Worm (Caenorhabditis elegans) whole organism, young adult: Measurements from ENCODE around the gene bre-1.
A peak's percentile ranks its signal among the peaks of the same experiment; 100 is the strongest.

Experiments used
- B0019.2 ChIP-seq: fragments of 200-800 bp; sonication (Bioruptor generic); conservative IDR thresholded peaks from 2 replicates; pipeline ENCODE4 v1.3.6; 2022; ENCODE audit warnings: missing genetic modification reagents, missing genetic modification characterization, missing compliant biosample characterization
- K12H6.12 ChIP-seq: fragments of 200-800 bp; sonication (Bioruptor generic); optimal IDR thresholded peaks from 2 replicates; lab custom pipeline; 2018; ENCODE audit warnings: mild to moderate bottlenecking, missing genetic modification characterization, missing compliant biosample characterization
- Y53G8AR.9 ChIP-seq: fragments of 200-800 bp; sonication (Bioruptor generic); conservative IDR thresholded peaks from 2 replicates; pipeline ENCODE4 v1.3.6; 2022; ENCODE audit warnings: missing genetic modification reagents, missing genetic modification characterization, missing compliant biosample characterization
- Y79H2A.3 ChIP-seq: fragments of 200-800 bp; sonication (Bioruptor generic); conservative IDR thresholded peaks from 2 replicates; pipeline ENCODE4 v1.3.6; 2022; ENCODE audit warnings: missing genetic modification reagents, missing genetic modification characterization, missing compliant biosample characterization
- aptf-2 ChIP-seq: fragments of 200-800 bp; sonication (Bioruptor generic); conservative IDR thresholded peaks from 2 replicates; pipeline ENCODE4 v1.3.6; 2022; ENCODE audit warnings: missing genetic modification reagents, missing genetic modification characterization, missing compliant biosample characterization
- athp-1 ChIP-seq: sonication (generic microtip); optimal IDR thresholded peaks from 2 replicates; lab custom pipeline; 2017; ENCODE audit warnings: mild to moderate bottlenecking, missing genetic modification characterization, missing compliant biosample characterization
- attf-6 ChIP-seq: fragments of 200-800 bp; sonication (Bioruptor generic); IDR thresholded peaks from 2 replicates; pipeline ENCODE4 v1.3.6; 2022; ENCODE audit warnings: missing genetic modification reagents, missing genetic modification characterization, missing compliant biosample characterization
- bed-1 ChIP-seq: fragments of 200-800 bp; sonication (Bioruptor generic); IDR thresholded peaks from 2 replicates; pipeline ENCODE4 v1.3.6; 2022; ENCODE audit warnings: missing genetic modification reagents, missing genetic modification characterization, missing compliant biosample characterization
- cebp-1 ChIP-seq, 2 experiments: fragments of 200-800 bp in 1 of 2; sonication (Bioruptor generic) in 1 of 2; sonication (generic microtip) in 1 of 2; IDR thresholded peaks in 1 of 2; optimal IDR thresholded peaks in 1 of 2; 2 replicates each; pipeline versions ENCODE4 v1.3.6 to Lab custom; 2017 to 2022; ENCODE audit warnings: missing compliant biosample characterization in 2 of 2, missing genetic modification characterization in 2 of 2, mild to moderate bottlenecking in 1 of 2, missing genetic modification reagents in 1 of 2, moderate library complexity in 1 of 2
- ceh-100 ChIP-seq: fragments of 200-800 bp; sonication (Bioruptor generic); IDR thresholded peaks from 2 replicates; pipeline ENCODE4 v1.3.6; 2022; ENCODE audit warnings: missing genetic modification reagents, missing genetic modification characterization, missing compliant biosample characterization
- ceh-40 ChIP-seq: fragments of 200-800 bp; sonication (Bioruptor generic); IDR thresholded peaks from 2 replicates; pipeline ENCODE4 v1.3.6; 2022; ENCODE audit warnings: missing genetic modification characterization, missing compliant biosample characterization
- dox-1 ChIP-seq: fragments of 200-800 bp; sonication (Bioruptor generic); IDR thresholded peaks from 2 replicates; pipeline ENCODE4 v1.3.6; 2022; ENCODE audit warnings: missing genetic modification reagents, missing genetic modification characterization, missing compliant biosample characterization
- dpff-1 ChIP-seq: sonication (generic microtip); optimal IDR thresholded peaks from 2 replicates; lab custom pipeline; 2017; ENCODE audit warnings: mild to moderate bottlenecking, missing genetic modification characterization, missing compliant biosample characterization
- egrh-3 ChIP-seq: fragments of 200-800 bp; sonication (Bioruptor generic); IDR thresholded peaks from 2 replicates; pipeline ENCODE4 v1.3.6; 2022; ENCODE audit warnings: missing genetic modification reagents, missing genetic modification characterization, missing compliant biosample characterization
- ekl-4 ChIP-seq: fragments of 200-800 bp; sonication (Bioruptor generic); IDR thresholded peaks from 2 replicates; pipeline ENCODE4 v1.3.6; 2022; ENCODE audit warnings: missing genetic modification reagents, missing genetic modification characterization, missing compliant biosample characterization
- fkh-3 ChIP-seq: sonication (generic microtip); optimal IDR thresholded peaks from 2 replicates; lab custom pipeline; 2016; ENCODE audit warnings: mild to moderate bottlenecking, missing genetic modification characterization, missing compliant biosample characterization
- hlh-12 ChIP-seq: sonication (generic microtip); optimal IDR thresholded peaks from 2 replicates; lab custom pipeline; 2016; ENCODE audit warnings: missing genetic modification characterization, missing compliant biosample characterization
- hrde-1 ChIP-seq: sonication (generic microtip); optimal IDR thresholded peaks from 2 replicates; lab custom pipeline; 2016; ENCODE audit warnings: missing genetic modification characterization, mild to moderate bottlenecking, missing compliant biosample characterization, moderate library complexity, missing genotype, missing genetic modification reagents, borderline replicate concordance
- let-607 ChIP-seq, 2 experiments: fragments of 200-800 bp in 1 of 2; sonication (Bioruptor generic) in 1 of 2; sonication (generic microtip) in 1 of 2; optimal IDR thresholded peaks; 2 replicates each; lab custom pipeline; 2016 to 2018; ENCODE audit warnings: mild to moderate bottlenecking in 2 of 2, missing compliant biosample characterization in 2 of 2, missing genetic modification characterization in 2 of 2, moderate library complexity in 2 of 2, missing genotype in 1 of 2
- lin-35 ChIP-seq, 3 experiments: fragments of 150-350 bp in 2 of 3; sonication (generic microtip) in 1 of 3; optimal IDR thresholded peaks; 2 replicates each; lab custom pipeline; 2014 to 2018; ENCODE audit warnings: missing biosample characterization in 3 of 3, missing genetic modification characterization in 3 of 3, missing genetic modification reagents in 3 of 3
- lin-40 ChIP-seq: sonication (generic microtip); optimal IDR thresholded peaks from 2 replicates; lab custom pipeline; 2016; ENCODE audit warnings: missing genetic modification characterization, mild to moderate bottlenecking, missing compliant biosample characterization, missing genotype, missing genetic modification reagents
- lin-54 ChIP-seq: fragments of 200-800 bp; sonication (Bioruptor generic); optimal IDR thresholded peaks from 2 replicates; lab custom pipeline; 2018; ENCODE audit warnings: mild to moderate bottlenecking, missing genetic modification characterization, missing compliant biosample characterization
- lsy-27 ChIP-seq: sonication (generic microtip); optimal IDR thresholded peaks from 2 replicates; lab custom pipeline; 2017; ENCODE audit warnings: missing genetic modification characterization, mild to moderate bottlenecking, missing compliant biosample characterization, antibody characterized with exemption, missing genotype, borderline replicate concordance; ENCODE audit not compliant: insufficient read depth
- mxl-1 ChIP-seq: sonication (generic microtip); optimal IDR thresholded peaks from 2 replicates; lab custom pipeline; 2016; ENCODE audit warnings: missing genetic modification characterization, missing compliant biosample characterization
- nfya-1 ChIP-seq: sonication (generic microtip); optimal IDR thresholded peaks from 2 replicates; lab custom pipeline; 2017; ENCODE audit warnings: antibody characterized with exemption, missing compliant biosample characterization, missing genetic modification characterization, borderline replicate concordance; ENCODE audit not compliant: insufficient read depth
- nhr-80 ChIP-seq: sonication (generic microtip); optimal IDR thresholded peaks from 2 replicates; lab custom pipeline; 2016; ENCODE audit warnings: missing genetic modification characterization, missing compliant biosample characterization
- sea-2 ChIP-seq: fragments of 200-800 bp; sonication (Bioruptor generic); IDR thresholded peaks from 2 replicates; pipeline ENCODE4 v1.3.6; 2022; ENCODE audit warnings: missing genetic modification characterization, missing compliant biosample characterization
- snpc-1.1 ChIP-seq: sonication (generic microtip); optimal IDR thresholded peaks from 2 replicates; lab custom pipeline; 2017; ENCODE audit warnings: missing genetic modification characterization, mild to moderate bottlenecking, missing compliant biosample characterization, antibody characterized with exemption, moderate library complexity, missing genotype, missing genetic modification reagents; ENCODE audit not compliant: insufficient read depth
- snpc-1.3 ChIP-seq: sonication (generic microtip); optimal IDR thresholded peaks from 2 replicates; lab custom pipeline; 2017; ENCODE audit warnings: missing genetic modification characterization, mild to moderate bottlenecking, missing compliant biosample characterization, antibody characterized with exemption, moderate library complexity, missing genotype, missing genetic modification reagents; ENCODE audit not compliant: insufficient read depth
- snpc-4 ChIP-seq, 5 experiments: fragments of 150-350 bp in 1 of 5; sonication (generic microtip) in 4 of 5; optimal IDR thresholded peaks; 2 replicates each; lab custom pipeline; 2014 to 2018; ENCODE audit warnings: missing genetic modification characterization in 5 of 5, missing biosample characterization in 3 of 5, antibody characterized with exemption in 2 of 5, mild to moderate bottlenecking in 2 of 5, missing compliant biosample characterization in 2 of 5, missing genotype in 2 of 5, moderate library complexity in 2 of 5, missing genetic modification reagents in 1 of 5
- tlf-1 ChIP-seq: fragments of 200-800 bp; sonication (Bioruptor generic); optimal IDR thresholded peaks from 2 replicates; lab custom pipeline; 2018; ENCODE audit warnings: mild to moderate bottlenecking, missing genetic modification characterization, missing compliant biosample characterization
- unc-62 ChIP-seq: fragments of 150-350 bp; optimal IDR thresholded peaks from 2 replicates; lab custom pipeline; 2014; ENCODE audit warnings: missing biosample characterization, missing genetic modification reagents, missing genetic modification characterization
- ztf-26 ChIP-seq: sonication (generic microtip); optimal IDR thresholded peaks from 2 replicates; lab custom pipeline; 2017; ENCODE audit warnings: missing genetic modification characterization, missing compliant biosample characterization

bre-1 gene

ce11 chrIV:8979695-8980094 is 7.4 kb upstream of the bre-1 start, which contains the start of gene col-119:
Gene col-119, minus strand, starts transcription at chrIV:8979795.
- no peak for TF ChIP-seq ztf-26
- TF ChIP-seq Y79H2A.3 (GFP tag; lab: Robert Waterston, UW) = no peak
- no peak for TF ChIP-seq B0019.2 (GFP tag; lab: Robert Waterston, UW)
- TF ChIP-seq nhr-80 (tag; lab: Kevin White, UChicago) = peak; percentile 0
- no peak for TF ChIP-seq hrde-1 (tag; lab: Kevin White, UChicago)
- peak; percentile 34 for TF ChIP-seq lin-40 (tag; lab: Kevin White, UChicago)

- no peak for TF ChIP-seq lin-54 (GFP tag; lab: Kevin White, UChicago)
- no peak for TF ChIP-seq athp-1 (tag; lab: Kevin White, UChicago)
- TF ChIP-seq nfya-1 = no peak
- no peak for TF ChIP-seq let-607 (tag; optimal IDR thresholded peaks at IDR 0.05; lab: Kevin White, UChicago)
- TF ChIP-seq cebp-1 (GFP tag; IDR thresholded peaks at IDR 0.05; lab: Robert Waterston, UW) = no peak
- TF ChIP-seq cebp-1 (tag; optimal IDR thresholded peaks at IDR 0.05; lab: Kevin White, UChicago) = no peak
- no peak for TF ChIP-seq snpc-1.3
- TF ChIP-seq egrh-3 (GFP tag; lab: Robert Waterston, UW) = no peak
- TF ChIP-seq bed-1 (GFP tag; lab: Robert Waterston, UW) = no peak
- TF ChIP-seq Y53G8AR.9 (GFP tag; lab: Robert Waterston, UW) = no peak
- TF ChIP-seq ceh-100 = no peak
- no peak for TF ChIP-seq sea-2 (GFP tag; lab: Robert Waterston, UW)
- TF ChIP-seq lsy-27 (tag; lab: Kevin White, UChicago) = no peak
- no peak for TF ChIP-seq K12H6.12 (tag; lab: Kevin White, UChicago)
- no peak for TF ChIP-seq lin-35 (GFP tag; optimal IDR thresholded peaks at IDR 0.05; lab: Kevin White, UChicago)
Measured at ce11 chrIV:8984566-8984965, 2.5 kb upstream of the bre-1 start, which contains the start of gene nstp-1. Gene nstp-1, plus strand, starts transcription at chrIV:8984866.

ce11 chrIV:8992786-8993185 is 5.7 kb downstream of the bre-1 start, which contains the start of gene mltn-12:
Gene mltn-12, plus strand, starts transcription at chrIV:8993086.
- TF ChIP-seq mxl-1 (no peak), attf-6 (GFP tag; lab: Robert Waterston, UW) (no peak), ceh-40 (GFP tag; lab: Robert Waterston, UW) (no peak), tlf-1 (GFP tag; lab: Kevin White, UChicago) (no peak), dpff-1 (tag; lab: Kevin White, UChicago) (no peak), dox-1 (GFP tag; lab: Robert Waterston, UW) (no peak), unc-62 (no peak), aptf-2 (GFP tag; lab: Robert Waterston, UW) (no peak)

DNA sequence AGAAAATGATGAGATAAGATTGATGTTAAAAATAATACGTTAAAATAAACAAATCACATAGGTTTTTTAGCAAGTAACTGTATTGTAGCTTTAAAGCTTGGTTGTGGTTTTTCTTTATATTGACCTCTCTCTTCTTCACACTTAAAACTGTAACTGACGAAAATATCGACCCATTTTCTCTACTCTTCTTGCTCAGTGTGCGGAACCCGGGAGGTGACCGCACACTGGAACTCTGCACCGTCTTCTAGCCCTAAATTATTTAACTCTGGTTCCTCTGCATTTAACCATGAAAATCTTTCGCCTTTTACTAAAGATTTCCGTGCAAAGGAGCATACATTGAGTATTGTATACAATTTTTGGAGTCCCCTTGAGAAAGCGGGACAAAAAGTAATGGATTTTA is 7.4 kb downstream of the bre-1 start:
- TF ChIP-seq snpc-4 (GFP tag; optimal IDR thresholded peaks at IDR 0.05; lab: Kevin White, UChicago) (no peak), snpc-4 (tag; optimal IDR thresholded peaks at IDR 0.05; lab: Kevin White, UChicago) (peak in 2 of 4 experiments; percentile 4 to 63), hlh-12 (no peak), ekl-4 (GFP tag; lab: Robert Waterston, UW) (no peak), snpc-1.1 (tag; lab: Kevin White, UChicago) (peak; percentile 53), fkh-3 (no peak)
